Worm (Caenorhabditis elegans) whole organism, late embryonic: ENCODE results near the gene col-144.

ENCODE experiments used
- K02D7.2 ChIP-seq: sonication (generic microtip); optimal IDR thresholded peaks from 2 replicates; lab custom pipeline; 2017; ENCODE audit warnings: mild to moderate bottlenecking, missing genetic modification characterization, missing compliant biosample characterization
- T23F11.4 ChIP-seq: fragments of 200-800 bp; sonication (Bioruptor generic); optimal IDR thresholded peaks from 2 replicates; lab custom pipeline; 2018; ENCODE audit warnings: mild to moderate bottlenecking, missing genetic modification characterization, missing compliant biosample characterization
- ceh-30 ChIP-seq: fragments of 150-350 bp; optimal IDR thresholded peaks from 2 replicates; lab custom pipeline; 2014; ENCODE audit warnings: missing biosample characterization, missing genetic modification characterization
- che-1 ChIP-seq: sonication (generic microtip); optimal IDR thresholded peaks from 2 replicates; lab custom pipeline; 2016; ENCODE audit warnings: mild to moderate bottlenecking, missing genetic modification characterization, missing compliant biosample characterization
- dmd-4 ChIP-seq: sonication (generic microtip); optimal IDR thresholded peaks from 2 replicates; lab custom pipeline; 2016; ENCODE audit warnings: borderline replicate concordance, missing genetic modification characterization, missing compliant biosample characterization

DNA sequence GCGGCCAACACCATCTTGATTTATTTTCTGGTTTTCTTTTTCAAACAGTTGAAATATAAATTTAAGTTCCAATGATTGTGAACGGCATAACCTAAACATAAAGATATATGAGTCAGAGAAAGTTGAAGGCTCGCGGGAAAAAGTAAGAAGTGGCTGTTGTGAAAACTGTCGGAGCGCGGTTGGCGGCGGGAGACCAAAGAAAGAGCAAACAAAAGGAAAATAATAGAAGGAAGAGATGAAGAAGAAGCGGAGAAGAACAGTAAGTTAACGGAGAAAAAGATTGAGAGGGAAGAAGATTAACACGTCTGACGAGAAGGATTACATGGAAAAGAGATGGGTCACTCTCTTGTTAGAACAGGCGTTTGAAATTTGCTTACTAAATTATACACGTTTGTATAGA lies 46.9 kb upstream of the col-144 start, which contains the start of gene inx-10:
- TF ChIP-seq dmd-4 (no peak), che-1 (tag; lab: Kevin White, UChicago) (no peak), T23F11.4 (GFP tag; lab: Kevin White, UChicago) (no peak), K02D7.2 (no peak), ceh-30 (tag; lab: Kevin White, UChicago) (no peak)
